Fruit fly (Drosophila melanogaster): ENCODE measurements around the gene CG13311.
A peak's percentile ranks its signal among the peaks of the same experiment; 100 is the strongest.

The CG13311 gene

DNA sequence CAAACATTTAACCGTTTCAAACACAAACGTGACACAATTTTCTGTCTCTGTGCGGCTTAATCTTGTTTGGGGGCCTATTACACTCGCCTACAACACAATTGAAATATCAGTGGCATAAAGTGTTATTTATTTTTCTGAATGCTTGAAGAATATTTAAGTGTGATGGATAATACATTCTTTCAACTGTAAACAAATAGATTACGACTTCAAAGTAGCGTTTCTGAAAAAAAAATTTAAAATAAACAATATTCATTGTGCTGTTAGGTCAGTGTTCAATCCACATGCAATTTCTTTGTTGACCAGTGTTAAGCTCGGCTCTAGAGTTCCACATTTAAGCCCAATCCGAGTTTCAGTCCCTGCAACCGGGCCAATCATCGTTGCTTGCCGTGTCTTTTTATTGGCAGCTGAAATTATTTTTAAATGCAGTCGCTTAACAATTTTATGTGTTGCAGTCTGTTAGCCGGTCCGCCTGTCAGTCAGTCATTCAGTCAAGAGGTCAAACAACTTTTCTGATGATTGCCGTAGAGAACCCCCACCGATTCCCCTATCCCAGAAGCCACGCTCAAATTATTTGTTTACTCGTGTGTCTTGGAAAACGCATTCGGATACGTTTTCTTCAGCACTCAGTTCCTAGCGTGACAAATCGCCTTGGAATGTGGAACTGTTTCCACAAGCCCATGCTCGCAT is 28.8 kb downstream of the CG13311 start (continued):
- TF ChIP-seq Met (GFP tag; optimal IDR thresholded peaks at IDR 0.05): peak; percentile 37
- TF ChIP-seq fd59A (GFP tag; optimal IDR thresholded peaks at IDR 0.05): peak; percentile 66
- TF ChIP-seq Sox102F (GFP tag; optimal IDR thresholded peaks at IDR 0.05): peak; percentile 28
- TF ChIP-seq CG6808 (GFP tag; optimal IDR thresholded peaks at IDR 0.05): peak; percentile 49
- TF ChIP-seq svp (GFP tag): no peak
- peak; percentile 47 for TF ChIP-seq CG11762 (GFP tag; optimal IDR thresholded peaks at IDR 0.05; ENCODE audit: insufficient read depth)
- no peak for TF ChIP-seq Eip93F (GFP tag; optimal IDR thresholded peaks at IDR 0.05)
- TF ChIP-seq Hr38 (GFP tag; optimal IDR thresholded peaks at IDR 0.05): no peak
- TF ChIP-seq ss (GFP tag; optimal IDR thresholded peaks at IDR 0.05): peak; percentile 47 to 63
- TF ChIP-seq CG15336 (GFP tag; IDR thresholded peaks at IDR 0.05): peak; percentile 86
- TF ChIP-seq Sox15 (GFP tag; optimal IDR thresholded peaks at IDR 0.05): no peak
- no peak for TF ChIP-seq fkh (GFP tag; optimal IDR thresholded peaks at IDR 0.05)
- peak; percentile 83 for TF ChIP-seq eg (GFP tag; IDR thresholded peaks at IDR 0.05)
- peak; percentile 13 for TF ChIP-seq CG8319 (GFP tag; optimal IDR thresholded peaks at IDR 0.05)
- peak; percentile 56 for TF ChIP-seq esn (GFP tag; optimal IDR thresholded peaks at IDR 0.05)
- peak; percentile 26 for TF ChIP-seq CG31627 (GFP tag; optimal IDR thresholded peaks at IDR 0.05)
- TF ChIP-seq lz (GFP tag; optimal IDR thresholded peaks at IDR 0.05): peak; percentile 24
- TF ChIP-seq CG3919 (GFP tag; optimal IDR thresholded peaks at IDR 0.05): peak; percentile 69
- TF ChIP-seq cyc (GFP tag; optimal IDR thresholded peaks at IDR 0.05): no peak
- TF ChIP-seq fd85E (GFP tag; optimal IDR thresholded peaks at IDR 0.05): no peak
- peak; percentile 65 for TF ChIP-seq CG10669 (GFP tag; optimal IDR thresholded peaks at IDR 0.05)
- no peak for TF ChIP-seq CG16779 (tag; optimal IDR thresholded peaks at IDR 0.05)
- TF ChIP-seq spab (GFP tag; optimal IDR thresholded peaks at IDR 0.05): peak; percentile 56
- peak; percentile 1 for TF ChIP-seq CG9139 (GFP tag; optimal IDR thresholded peaks at IDR 0.05)
- TF ChIP-seq Hr39 (GFP tag; optimal IDR thresholded peaks at IDR 0.05): peak; percentile 39
- TF ChIP-seq vri (GFP tag; optimal IDR thresholded peaks at IDR 0.05): no peak
- TF ChIP-seq CG4318 (GFP tag; optimal IDR thresholded peaks at IDR 0.05): peak; percentile 46
- peak; percentile 1 for TF ChIP-seq Smox (GFP tag; optimal IDR thresholded peaks at IDR 0.05)
- TF ChIP-seq Gug (GFP tag; IDR thresholded peaks at IDR 0.05): peak; percentile 57
- peak; percentile 60 for TF ChIP-seq CG1621 (tag; optimal IDR thresholded peaks at IDR 0.05)
- peak; percentile 74 for TF ChIP-seq CG6163 (GFP tag; IDR thresholded peaks at IDR 0.05)
- TF ChIP-seq CG6792 (GFP tag; optimal IDR thresholded peaks at IDR 0.05): peak; percentile 56
- TF ChIP-seq CG34406 (GFP tag; optimal IDR thresholded peaks at IDR 0.05): peak; percentile 65
- peak; percentile 63 for TF ChIP-seq CG6276 (GFP tag; optimal IDR thresholded peaks at IDR 0.05)
- TF ChIP-seq CG7368 (GFP tag; optimal IDR thresholded peaks at IDR 0.05): peak; percentile 7
- peak; percentile 47 for TF ChIP-seq dsx (GFP tag; optimal IDR thresholded peaks at IDR 0.05; ENCODE audit: poor library complexity, severe bottlenecking)

DNA sequence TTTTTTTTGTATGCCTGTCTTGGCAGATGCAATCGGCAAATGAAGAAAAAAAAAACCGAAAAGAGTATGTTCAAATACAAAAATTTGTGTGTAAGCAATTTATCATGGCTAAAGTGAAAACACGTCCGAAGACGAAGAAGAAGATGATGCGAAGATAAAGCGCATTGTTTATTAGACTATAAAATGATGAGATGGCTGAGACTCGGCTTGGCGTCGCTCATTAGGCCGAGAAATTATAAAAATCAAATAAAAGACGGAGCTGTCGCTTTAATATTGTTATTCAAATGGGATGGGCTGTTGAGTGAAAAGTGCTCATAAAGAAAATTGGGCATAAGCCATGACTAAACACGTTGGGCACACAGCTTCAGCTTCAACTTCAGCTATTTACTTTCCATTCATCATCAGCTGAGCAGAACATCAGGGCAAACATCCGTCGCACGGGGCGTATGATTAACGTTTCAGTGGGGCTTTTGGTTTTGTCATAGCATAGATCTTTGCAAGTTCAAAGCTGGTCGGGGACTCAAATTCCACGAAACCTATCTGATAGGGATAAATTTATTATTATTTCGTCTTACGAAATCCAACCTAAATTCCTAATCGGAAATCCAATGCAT is 31.2 kb downstream of the CG13311 start:
- TF ChIP-seq Eip93F (GFP tag; optimal IDR thresholded peaks at IDR 0.05): no peak
- TF ChIP-seq Eip78C (GFP tag): peak; percentile 9
- TF ChIP-seq Eip75B (GFP tag; optimal IDR thresholded peaks at IDR 0.05): no peak
- TF ChIP-seq fkh (GFP tag; optimal IDR thresholded peaks at IDR 0.05): peak; percentile 61
- TF ChIP-seq Met (GFP tag; optimal IDR thresholded peaks at IDR 0.05): no peak
- TF ChIP-seq fd59A (GFP tag; optimal IDR thresholded peaks at IDR 0.05): no peak
- TF ChIP-seq svp (GFP tag): no peak
